Worm (Caenorhabditis elegans): ENCODE data around the gene ttll-5.

DNA sequence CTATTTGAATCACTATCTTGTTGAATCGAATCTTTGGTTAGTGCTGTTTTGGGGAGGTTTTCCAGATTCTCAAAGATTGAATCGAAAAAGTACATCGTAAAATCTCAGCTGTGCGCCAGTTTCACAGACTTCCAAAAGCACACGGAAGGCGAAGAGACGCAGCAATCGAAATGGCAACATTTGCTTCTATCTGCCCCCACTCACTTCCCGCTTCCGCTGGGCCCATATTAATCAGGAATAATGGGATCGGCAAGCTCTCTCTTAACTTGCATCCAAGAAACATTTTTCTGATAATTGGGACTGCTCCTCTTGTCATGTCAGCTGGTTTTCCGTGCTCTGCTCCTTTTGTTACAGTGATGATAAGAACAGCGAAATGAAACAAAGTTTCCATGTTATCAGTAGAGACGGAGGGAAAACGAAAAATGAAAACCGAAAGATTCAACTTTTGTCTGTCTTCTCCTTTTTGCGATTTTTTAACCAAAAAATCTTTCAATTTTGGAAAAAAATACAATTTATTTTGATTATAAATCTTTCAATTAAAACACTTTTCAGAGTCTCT lies 26.7 kb downstream of the ttll-5 start:
- TF ChIP-seq nhr-10 (tag; optimal IDR thresholded peaks at IDR 0.05): no peak
- TF ChIP-seq nhr-23 (tag; optimal IDR thresholded peaks at IDR 0.05): no peak
- peak; percentile 19 for TF ChIP-seq mab-5 (tag; optimal IDR thresholded peaks at IDR 0.05)
- no peak for TF ChIP-seq R02D3.7 (tag; optimal IDR thresholded peaks at IDR 0.05)

Measured in whole organism, L2 larva.